Worm (Caenorhabditis elegans): ENCODE results near the gene Y39B6A.1.

DNA sequence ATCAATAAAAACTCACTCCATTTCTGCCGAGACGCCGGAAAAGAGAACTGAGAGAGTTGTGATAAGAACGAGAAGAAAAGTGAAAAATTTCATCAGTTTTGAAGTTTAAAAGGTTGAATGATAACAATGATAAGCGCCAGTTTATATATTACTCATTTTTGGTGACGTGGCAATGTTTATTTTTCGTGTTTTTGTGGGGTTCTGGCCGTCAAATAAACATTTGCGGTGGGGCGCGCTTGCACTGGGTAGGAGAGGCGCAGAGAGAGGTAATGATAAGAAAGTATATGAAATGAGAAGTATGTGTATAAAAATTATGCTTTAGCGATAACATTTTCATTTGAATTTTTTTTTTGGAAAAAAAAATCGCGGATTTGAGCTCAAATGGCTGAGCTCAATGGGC, 44.7 kb downstream of the Y39B6A.1 start, which contains the start of gene Y39B6A.5:
- no peak for TF ChIP-seq ets-7 (tag; optimal IDR thresholded peaks at IDR 0.05)
- TF ChIP-seq ama-1 (optimal IDR thresholded peaks at IDR 0.05): no peak
- TF ChIP-seq hmg-4 (GFP tag; optimal IDR thresholded peaks at IDR 0.05): no peak
- TF ChIP-seq flt-1 (GFP tag; IDR thresholded peaks at IDR 0.05): no peak
- no peak for TF ChIP-seq ceh-13 (GFP tag; optimal IDR thresholded peaks at IDR 0.05)
- no peak for TF ChIP-seq pes-1 (GFP tag; IDR thresholded peaks at IDR 0.05)
- no peak for TF ChIP-seq hnd-1 (tag; optimal IDR thresholded peaks at IDR 0.05)
- no peak for TF ChIP-seq tbx-37 (GFP tag; conservative IDR thresholded peaks at IDR 0.05)
- no peak for TF ChIP-seq hmbx-1 (tag; optimal IDR thresholded peaks at IDR 0.05)
- no peak for TF ChIP-seq aly-1 (tag; optimal IDR thresholded peaks at IDR 0.05)
- no peak for TF ChIP-seq B0310.2 (tag; optimal IDR thresholded peaks at IDR 0.05)
- TF ChIP-seq ceh-36 (tag; optimal IDR thresholded peaks at IDR 0.05): no peak
- TF ChIP-seq F13C5.2 (tag; optimal IDR thresholded peaks at IDR 0.05): no peak
- no peak for TF ChIP-seq sea-1 (GFP tag; conservative IDR thresholded peaks at IDR 0.05)
